Fruit fly (Drosophila melanogaster) Kc167 (cell line): ENCODE measurements around the gene CG14423.

Source experiments
- Myc ChIP-seq: fragments of >200 bp; optimal IDR thresholded peaks from 2 replicates; lab custom pipeline; 2017; ENCODE audit warnings: missing external identifiers
- Sin3A ChIP-seq: fragments of >200 bp; optimal IDR thresholded peaks from 2 replicates; lab custom pipeline; 2018; ENCODE audit warnings: missing external identifiers
- h ChIP-seq: fragments of >200 bp; optimal IDR thresholded peaks from 3 replicates; lab custom pipeline; 2018; ENCODE audit warnings: missing external identifiers
- insv ChIP-seq: fragments of >200 bp; optimal IDR thresholded peaks from 3 replicates; lab custom pipeline; 2018; ENCODE audit warnings: missing external identifiers
- psq ChIP-seq: fragments of >200 bp; optimal IDR thresholded peaks from 2 replicates; lab custom pipeline; 2017; ENCODE audit warnings: missing external identifiers
- ttk ChIP-seq: sonication (Bioruptor generic); optimal IDR thresholded peaks from 2 replicates; lab custom pipeline; 2017; ENCODE audit warnings: missing external identifiers

dm6 chrX:2951637-2952036 is 6.4 kb downstream of the CG14423 start:
- TF ChIP-seq Sin3A (lab: Kevin White, UChicago), result no peak
- TF ChIP-seq ttk (lab: Kevin White, UChicago), result no peak
- no peak for TF ChIP-seq h (lab: Kevin White, UChicago)
- no peak for TF ChIP-seq psq (lab: Kevin White, UChicago)
- TF ChIP-seq Myc (lab: Kevin White, UChicago), result no peak
- TF ChIP-seq insv (lab: Kevin White, UChicago), result no peak
